Fruit fly (Drosophila melanogaster): ENCODE data around the gene Kaz1-ORFB.

The Kaz1-ORFB gene

dm6 chr3L:248226-248758 lies 31.9 kb downstream of the Kaz1-ORFB start:
- no peak for TF ChIP-seq br (GFP tag; optimal IDR thresholded peaks at IDR 0.05)
- no peak for TF ChIP-seq woc (GFP tag; optimal IDR thresholded peaks at IDR 0.05)
- TF ChIP-seq psq (GFP tag; optimal IDR thresholded peaks at IDR 0.05) = no peak
- TF ChIP-seq GATAd (GFP tag; optimal IDR thresholded peaks at IDR 0.05) = no peak
- no peak for TF ChIP-seq Hr78 (GFP tag; optimal IDR thresholded peaks at IDR 0.05)

- TF ChIP-seq ey (GFP tag; optimal IDR thresholded peaks at IDR 0.05) (peak; percentile 84), woc (GFP tag; optimal IDR thresholded peaks at IDR 0.05) (no peak), psq (GFP tag; optimal IDR thresholded peaks at IDR 0.05) (peak; percentile 71), Vsx2 (GFP tag; optimal IDR thresholded peaks at IDR 0.05; ENCODE audit: partially characterized antibody) (no peak), sv (GFP tag; optimal IDR thresholded peaks at IDR 0.05) (peak; percentile 74), GATAd (GFP tag; optimal IDR thresholded peaks at IDR 0.05) (no peak), N (GFP tag; optimal IDR thresholded peaks at IDR 0.05) (no peak), Sp1 (GFP tag; optimal IDR thresholded peaks at IDR 0.05) (no peak), br (GFP tag; optimal IDR thresholded peaks at IDR 0.05) (peak; percentile 79), Mio (GFP tag; optimal IDR thresholded peaks at IDR 0.05) (no peak), Jra (GFP tag; optimal IDR thresholded peaks at IDR 0.05) (peak; percentile 85), sage (GFP tag; optimal IDR thresholded peaks at IDR 0.05) (no peak), CG9705 (GFP tag; optimal IDR thresholded peaks at IDR 0.05) (peak; percentile 11), Dfd (GFP tag; optimal IDR thresholded peaks at IDR 0.05) (no peak), Hr78 (GFP tag; optimal IDR thresholded peaks at IDR 0.05) (no peak), h (GFP tag; optimal IDR thresholded peaks at IDR 0.05) (no peak), jim (GFP tag; optimal IDR thresholded peaks at IDR 0.05) (peak; percentile 71), Hr83 (GFP tag; optimal IDR thresholded peaks at IDR 0.05; ENCODE audit: poor library complexity, severe bottlenecking) (peak; percentile 97), brk (GFP tag; optimal IDR thresholded peaks at IDR 0.05) (peak; percentile 87), dsf (GFP tag; optimal IDR thresholded peaks at IDR 0.05; ENCODE audit: borderline replicate concordance) (peak; percentile 65), Abd-B (GFP tag; optimal IDR thresholded peaks at IDR 0.05) (no peak), pan (optimal IDR thresholded peaks at IDR 0.05) (no peak), CG32264 (GFP tag; optimal IDR thresholded peaks at IDR 0.05) (peak; percentile 32), rgr (GFP tag; optimal IDR thresholded peaks at IDR 0.05) (peak; percentile 81), CrebA (GFP tag; optimal IDR thresholded peaks at IDR 0.05; ENCODE audit: borderline replicate concordance) (no peak), Hnf4 (GFP tag; optimal IDR thresholded peaks at IDR 0.05) (peak; percentile 90), Rel (GFP tag; optimal IDR thresholded peaks at IDR 0.05) (no peak), Rel (tag; optimal IDR thresholded peaks at IDR 0.05) (no peak), OdsH (GFP tag; optimal IDR thresholded peaks at IDR 0.05) (peak; percentile 58), Dif (GFP tag; optimal IDR thresholded peaks at IDR 0.05; ENCODE audit: partially characterized antibody) (no peak), lola (GFP tag; optimal IDR thresholded peaks at IDR 0.05) (no peak), usp (GFP tag; optimal IDR thresholded peaks at IDR 0.05) (no peak), foxo (GFP tag; optimal IDR thresholded peaks at IDR 0.05) (peak in 1 of 2 experiments; percentile 88), HLH106 (tag; optimal IDR thresholded peaks at IDR 0.05) (no peak), tai (GFP tag; optimal IDR thresholded peaks at IDR 0.05) (peak; percentile 95)
Measured at dm6 chr3L:257618-258475, 41.4 kb downstream of the Kaz1-ORFB start, which contains the start of the genes DIP2 and wac. TSS of gene DIP2 (minus strand) at chr3L:257954. TSS of gene wac (plus strand) at chr3L:258176.

dm6 chr3L:262724-263177 lies 46.3 kb downstream of the Kaz1-ORFB start:
- peak; percentile 42 for TF ChIP-seq Myc (optimal IDR thresholded peaks at IDR 0.05)
- no peak for TF ChIP-seq brk (GFP tag; optimal IDR thresholded peaks at IDR 0.05)
- peak; percentile 20 for TF ChIP-seq psq (GFP tag; optimal IDR thresholded peaks at IDR 0.05)
- TF ChIP-seq Hnf4 (GFP tag; optimal IDR thresholded peaks at IDR 0.05) = peak; percentile 25

All from whole organism, wandering third instar larva.